Worm (Caenorhabditis elegans): ENCODE measurements around the gene C14E2.1.

DNA sequence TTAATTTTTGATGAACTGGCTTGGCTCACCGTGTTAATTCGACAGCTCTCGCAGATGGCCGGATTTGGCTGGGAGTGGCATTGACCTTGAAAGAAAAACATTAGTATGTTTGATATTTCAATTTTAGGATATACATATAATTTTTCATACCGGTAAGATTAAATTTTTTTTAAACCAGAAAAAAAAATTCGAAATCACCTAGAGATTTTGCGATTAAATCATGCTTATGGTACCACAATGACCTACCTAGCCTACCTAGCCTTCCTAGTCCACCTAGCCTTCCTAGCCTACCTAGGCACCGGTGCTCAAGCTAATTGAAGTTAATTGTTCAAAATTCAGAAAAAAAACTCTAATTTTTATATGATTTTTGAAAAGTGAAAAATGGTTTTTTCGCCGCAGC, 14.8 kb upstream of the C14E2.1 start, which contains the start of gene C14E2.3:
- TF ChIP-seq pqm-1 (tag; optimal IDR thresholded peaks at IDR 0.05) (no peak), snpc-4 (tag; optimal IDR thresholded peaks at IDR 0.05) (no peak), zag-1 (tag; optimal IDR thresholded peaks at IDR 0.05) (no peak), pha-4 (GFP tag; IDR thresholded peaks at IDR 0.05) (no peak), pha-4 (tag; optimal IDR thresholded peaks at IDR 0.05) (no peak), nhr-28 (tag; optimal IDR thresholded peaks at IDR 0.05) (no peak), lir-3 (tag; optimal IDR thresholded peaks at IDR 0.05) (no peak), ztf-11 (tag; optimal IDR thresholded peaks at IDR 0.05) (no peak), F10B5.3 (tag; optimal IDR thresholded peaks at IDR 0.05) (no peak), ama-1 (optimal IDR thresholded peaks at IDR 0.05) (no peak), unc-62 (GFP tag; optimal IDR thresholded peaks at IDR 0.05 in 1 of 2) (no peak), unc-62 (tag; optimal IDR thresholded peaks at IDR 0.05) (no peak), egl-27 (tag; optimal IDR thresholded peaks at IDR 0.05) (no peak)

Measured in whole organism, L4 larva.